Fruit fly (Drosophila melanogaster): ENCODE data around the gene Cyp9f3.

The Cyp9f3 gene

DNA sequence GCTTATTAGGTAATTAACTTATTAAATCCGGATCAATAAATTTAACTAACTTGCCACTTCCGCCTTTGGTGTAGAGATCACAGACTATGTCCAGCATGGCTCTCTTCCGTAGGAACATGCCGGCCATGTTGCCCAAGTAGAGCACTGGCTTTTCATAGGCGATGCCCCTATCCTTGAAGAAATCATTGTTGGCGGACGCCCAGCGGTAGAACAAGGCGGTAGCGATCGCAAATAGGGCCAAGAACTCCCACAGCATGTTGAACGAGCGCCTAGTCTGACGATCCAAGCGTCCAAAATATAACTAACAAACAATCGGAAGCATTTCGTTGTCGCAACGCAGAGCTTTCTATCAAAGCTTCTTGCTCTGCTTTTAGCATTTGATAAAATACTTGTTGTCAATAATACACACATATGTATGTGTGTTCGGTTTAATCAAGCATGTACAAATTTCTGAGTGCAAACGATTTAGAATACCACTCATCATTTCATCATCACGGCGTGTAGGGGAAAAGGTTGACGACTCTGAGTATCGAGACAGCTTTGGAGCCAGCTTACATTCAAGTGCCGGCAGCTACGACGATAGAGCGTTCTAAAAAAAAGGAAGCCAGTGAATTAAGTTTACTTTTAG, at the start of gene Cyp9f3:
TSS of gene Cyp9f3 (minus strand) at position 310 of the 628 bp plus-strand sequence.
- TF ChIP-seq CG8159 (tag; optimal IDR thresholded peaks at IDR 0.05), result no peak
- no peak for TF ChIP-seq CG9948 (tag; optimal IDR thresholded peaks at IDR 0.05)
- no peak for TF ChIP-seq rn (GFP tag; IDR thresholded peaks at IDR 0.05)
- TF ChIP-seq CG34367 (tag; optimal IDR thresholded peaks at IDR 0.05), result no peak
- TF ChIP-seq Snoo (tag; optimal IDR thresholded peaks at IDR 0.05), result no peak
- TF ChIP-seq CG17806 (tag; optimal IDR thresholded peaks at IDR 0.05), result no peak
- TF ChIP-seq D1 (tag; optimal IDR thresholded peaks at IDR 0.05), result no peak
- no peak for TF ChIP-seq CG32121 (GFP tag; IDR thresholded peaks at IDR 0.05)
- TF ChIP-seq CG4496 (GFP tag; IDR thresholded peaks at IDR 0.05), result no peak
- TF ChIP-seq CG12605 (GFP tag; IDR thresholded peaks at IDR 0.05), result no peak
- TF ChIP-seq CG14655 (GFP tag; optimal IDR thresholded peaks at IDR 0.05), result no peak
- no peak for TF ChIP-seq CG15710 (tag; optimal IDR thresholded peaks at IDR 0.05)
- TF ChIP-seq Pif1B (GFP tag; optimal IDR thresholded peaks at IDR 0.05), result no peak
- TF ChIP-seq Pif1A (GFP tag; optimal IDR thresholded peaks at IDR 0.05), result no peak
- TF ChIP-seq CG13204 (GFP tag; optimal IDR thresholded peaks at IDR 0.05), result no peak
- no peak for TF ChIP-seq gl (tag; optimal IDR thresholded peaks at IDR 0.05)
- TF ChIP-seq Ets98B (GFP tag; IDR thresholded peaks at IDR 0.05), result no peak
- no peak for TF ChIP-seq CG10348 (GFP tag; IDR thresholded peaks at IDR 0.05)
- TF ChIP-seq EcR (GFP tag; optimal IDR thresholded peaks at IDR 0.05), result no peak
- no peak for TF ChIP-seq CG8301 (tag; optimal IDR thresholded peaks at IDR 0.05)

DNA sequence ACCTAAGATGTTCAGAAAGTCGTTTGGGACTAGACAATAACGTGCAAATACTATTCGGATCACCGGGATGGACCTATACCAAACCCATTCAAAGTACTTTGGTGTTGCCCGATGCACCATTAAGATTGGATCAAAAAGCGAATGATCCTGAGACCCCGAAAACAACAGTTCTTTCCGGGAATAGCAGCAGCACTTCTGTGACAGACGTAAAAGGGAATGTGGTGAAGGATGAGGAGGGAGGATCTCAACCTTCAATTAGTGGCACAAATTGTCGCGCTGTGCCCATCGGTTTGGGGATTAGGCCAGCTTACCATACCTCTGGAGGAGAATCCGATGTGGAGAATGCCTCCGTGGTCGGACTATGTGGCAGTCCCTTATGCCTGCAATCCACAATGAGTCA, 49.6 kb upstream of the Cyp9f3 start:
- TF ChIP-seq CG10348 (GFP tag; IDR thresholded peaks at IDR 0.05), result no peak
- no peak for TF ChIP-seq CG9948 (tag; optimal IDR thresholded peaks at IDR 0.05)
- TF ChIP-seq CG12605 (GFP tag; IDR thresholded peaks at IDR 0.05), result no peak
- no peak for TF ChIP-seq Pif1B (GFP tag; optimal IDR thresholded peaks at IDR 0.05)
- TF ChIP-seq CG34367 (tag; optimal IDR thresholded peaks at IDR 0.05), result no peak
- no peak for TF ChIP-seq gl (tag; optimal IDR thresholded peaks at IDR 0.05)
- no peak for TF ChIP-seq CG14655 (GFP tag; optimal IDR thresholded peaks at IDR 0.05)
- TF ChIP-seq CG4496 (GFP tag; IDR thresholded peaks at IDR 0.05), result no peak
- TF ChIP-seq Pif1A (GFP tag; optimal IDR thresholded peaks at IDR 0.05), result no peak
- no peak for TF ChIP-seq D1 (tag; optimal IDR thresholded peaks at IDR 0.05)
- TF ChIP-seq rn (GFP tag; IDR thresholded peaks at IDR 0.05), result no peak
- TF ChIP-seq CG17806 (tag; optimal IDR thresholded peaks at IDR 0.05), result no peak
- no peak for TF ChIP-seq CG32121 (GFP tag; IDR thresholded peaks at IDR 0.05)
- no peak for TF ChIP-seq Snoo (tag; optimal IDR thresholded peaks at IDR 0.05)
- no peak for TF ChIP-seq CG13204 (GFP tag; optimal IDR thresholded peaks at IDR 0.05)
- no peak for TF ChIP-seq CG15710 (tag; optimal IDR thresholded peaks at IDR 0.05)
- no peak for TF ChIP-seq EcR (GFP tag; optimal IDR thresholded peaks at IDR 0.05)
- TF ChIP-seq CG8301 (tag; optimal IDR thresholded peaks at IDR 0.05), result no peak

DNA sequence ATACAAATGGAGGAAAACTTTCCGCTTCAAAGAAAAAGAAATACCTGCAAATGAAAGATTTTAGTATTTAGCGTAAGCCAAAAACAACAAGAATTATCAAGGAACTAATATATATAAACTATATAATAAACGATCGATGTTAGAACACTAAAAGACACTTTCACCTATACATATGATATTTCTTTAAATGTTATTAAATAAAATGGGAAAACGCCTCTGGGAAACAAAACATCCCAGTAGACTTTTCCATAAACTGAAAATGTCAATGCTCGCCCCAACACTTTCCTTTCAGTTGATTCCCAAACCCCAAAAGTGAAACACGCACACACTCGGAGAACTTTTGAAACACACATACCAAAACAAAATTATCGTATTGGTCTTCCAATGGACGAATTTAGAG, 48.6 kb upstream of the Cyp9f3 start, which contains the start of gene vrs:
TSS of gene vrs (plus strand) at position 301 of the 400 bp plus-strand sequence.
- TF ChIP-seq fd96Ca (GFP tag; IDR thresholded peaks at IDR 0.05) (no peak), CG9948 (tag; optimal IDR thresholded peaks at IDR 0.05) (no peak), CG17806 (tag; optimal IDR thresholded peaks at IDR 0.05) (no peak), Ets98B (GFP tag; IDR thresholded peaks at IDR 0.05) (no peak), rn (GFP tag; IDR thresholded peaks at IDR 0.05) (no peak), EcR (GFP tag; optimal IDR thresholded peaks at IDR 0.05) (no peak), CG13204 (GFP tag; optimal IDR thresholded peaks at IDR 0.05) (no peak), CG8301 (tag; optimal IDR thresholded peaks at IDR 0.05) (no peak), CG14655 (GFP tag; optimal IDR thresholded peaks at IDR 0.05) (no peak), CG4496 (GFP tag; IDR thresholded peaks at IDR 0.05) (no peak)

DNA sequence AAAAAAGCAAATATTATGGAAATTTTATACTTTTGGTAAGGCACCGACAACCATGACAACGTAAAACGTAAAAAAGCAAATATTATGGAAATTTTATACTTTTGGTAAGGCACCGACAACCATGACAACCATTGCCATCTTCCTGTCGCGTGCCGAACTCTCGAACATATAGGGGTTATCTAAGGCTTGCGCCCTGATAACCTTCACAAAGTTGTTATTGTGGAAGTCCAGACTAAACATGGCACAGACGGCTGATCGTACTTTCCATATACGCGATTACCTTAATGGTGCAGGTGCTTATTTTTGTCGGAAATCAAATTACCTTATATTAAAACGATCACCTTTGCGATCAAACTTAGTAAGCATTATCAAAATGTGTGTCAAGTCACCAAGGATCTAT, 46.7 kb upstream of the Cyp9f3 start:
- TF ChIP-seq rn (GFP tag; IDR thresholded peaks at IDR 0.05), result no peak
- no peak for TF ChIP-seq fd96Ca (GFP tag; IDR thresholded peaks at IDR 0.05)
- TF ChIP-seq CG34367 (tag; optimal IDR thresholded peaks at IDR 0.05), result no peak
- no peak for TF ChIP-seq CG15710 (tag; optimal IDR thresholded peaks at IDR 0.05)
- TF ChIP-seq CG8159 (tag; optimal IDR thresholded peaks at IDR 0.05), result no peak
- TF ChIP-seq CG13204 (GFP tag; optimal IDR thresholded peaks at IDR 0.05), result no peak
- no peak for TF ChIP-seq D1 (tag; optimal IDR thresholded peaks at IDR 0.05)
- TF ChIP-seq CG17806 (tag; optimal IDR thresholded peaks at IDR 0.05), result no peak
- TF ChIP-seq Pif1B (GFP tag; optimal IDR thresholded peaks at IDR 0.05), result no peak
- no peak for TF ChIP-seq CG4496 (GFP tag; IDR thresholded peaks at IDR 0.05)
- no peak for TF ChIP-seq CG9948 (tag; optimal IDR thresholded peaks at IDR 0.05)
- TF ChIP-seq CG12605 (GFP tag; IDR thresholded peaks at IDR 0.05), result no peak

DNA sequence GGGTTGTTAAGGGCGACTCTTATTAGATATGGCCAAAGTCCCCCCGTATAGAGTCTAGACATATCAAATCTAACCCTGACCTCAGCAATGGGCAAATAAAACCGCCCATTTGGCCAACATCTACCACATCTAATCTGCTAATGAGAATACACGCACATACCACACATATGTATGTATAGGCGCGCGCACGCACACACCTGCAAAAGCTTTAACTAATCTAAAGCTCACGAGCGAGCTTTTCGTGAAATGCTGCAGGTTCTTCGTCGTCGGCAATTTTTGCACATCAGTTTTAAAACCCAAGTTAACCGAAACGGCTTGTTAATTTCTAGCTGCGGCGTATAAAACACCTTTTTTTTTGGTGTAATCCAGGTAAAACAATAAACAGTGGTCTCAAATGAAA, 45.0 kb upstream of the Cyp9f3 start:
- TF ChIP-seq Snoo (tag; optimal IDR thresholded peaks at IDR 0.05), result no peak
- no peak for TF ChIP-seq CG13204 (GFP tag; optimal IDR thresholded peaks at IDR 0.05)
- no peak for TF ChIP-seq D1 (tag; optimal IDR thresholded peaks at IDR 0.05)
- no peak for TF ChIP-seq CG17806 (tag; optimal IDR thresholded peaks at IDR 0.05)
- no peak for TF ChIP-seq rn (GFP tag; IDR thresholded peaks at IDR 0.05)

DNA sequence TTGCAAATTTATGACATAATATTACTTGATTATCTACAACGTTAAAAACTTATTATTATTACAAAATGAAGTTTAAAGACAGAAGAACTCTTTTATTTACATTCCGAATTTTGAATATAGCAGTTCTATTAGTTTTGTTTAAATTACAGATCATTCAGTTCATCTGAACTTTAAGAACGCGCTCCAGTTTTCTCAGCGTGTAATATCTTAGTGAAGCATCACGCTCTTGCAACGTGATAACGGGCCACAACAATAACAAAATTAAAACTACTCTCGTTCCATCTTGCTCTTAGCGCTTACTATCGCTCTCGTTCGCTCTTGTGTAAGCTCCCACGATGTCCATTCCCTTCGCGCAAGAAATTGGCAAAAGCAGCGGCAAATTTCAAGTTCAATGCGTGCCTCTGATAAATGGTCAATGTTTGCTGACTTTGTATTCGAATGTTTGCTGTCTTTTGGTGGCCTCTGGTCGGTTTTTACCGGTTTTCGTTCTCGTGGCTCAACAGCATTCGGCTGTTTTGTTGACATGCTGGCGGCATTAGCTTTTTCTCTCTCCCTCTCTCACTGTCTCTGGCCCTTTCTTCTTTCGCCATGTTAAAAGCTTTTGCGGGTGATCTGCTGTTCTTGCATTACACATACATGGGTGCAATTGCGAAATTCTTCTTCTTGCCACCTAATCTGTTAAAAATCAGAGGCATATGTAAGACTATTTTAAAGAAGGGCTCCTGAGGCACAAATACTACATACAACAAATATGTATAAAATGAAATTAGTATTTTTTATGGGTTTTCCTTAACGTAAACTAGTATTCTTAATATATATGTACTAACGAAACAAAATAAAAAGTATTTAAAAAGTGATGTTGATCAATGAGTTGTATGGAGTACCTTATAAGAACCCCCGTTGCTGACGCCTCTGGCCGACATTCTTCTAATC, 44.1 kb upstream of the Cyp9f3 start:
- TF ChIP-seq CG15710 (tag; optimal IDR thresholded peaks at IDR 0.05) (peak; percentile 28), CG8159 (tag; optimal IDR thresholded peaks at IDR 0.05) (peak; percentile 63), Ets98B (GFP tag; IDR thresholded peaks at IDR 0.05) (no peak), gl (tag; optimal IDR thresholded peaks at IDR 0.05) (peak; percentile 22), fd96Ca (GFP tag; IDR thresholded peaks at IDR 0.05) (no peak; the same call in 2 of the 3 replicates), CG4496 (GFP tag; IDR thresholded peaks at IDR 0.05) (peak; percentile 61; the same call in 2 of the 3 replicates), Snoo (tag; optimal IDR thresholded peaks at IDR 0.05) (no peak), Pif1A (GFP tag; optimal IDR thresholded peaks at IDR 0.05) (peak; percentile 55), CG8301 (tag; optimal IDR thresholded peaks at IDR 0.05) (peak; percentile 70), D1 (tag; optimal IDR thresholded peaks at IDR 0.05) (peak; percentile 45), CG32121 (GFP tag; IDR thresholded peaks at IDR 0.05) (peak; percentile 57; the same call in 1 of the 2 replicates), CG14655 (GFP tag; optimal IDR thresholded peaks at IDR 0.05) (peak; percentile 76), Pif1B (GFP tag; optimal IDR thresholded peaks at IDR 0.05) (peak; percentile 0), CG10348 (GFP tag; IDR thresholded peaks at IDR 0.05) (no peak), EcR (GFP tag; optimal IDR thresholded peaks at IDR 0.05) (peak; percentile 62), CG13204 (GFP tag; optimal IDR thresholded peaks at IDR 0.05) (no peak), CG17806 (tag; optimal IDR thresholded peaks at IDR 0.05) (peak; percentile 46), CG9948 (tag; optimal IDR thresholded peaks at IDR 0.05) (peak; percentile 55), CG12605 (GFP tag; IDR thresholded peaks at IDR 0.05) (peak; percentile 55)
